Worm (Caenorhabditis elegans) whole organism, young adult: ENCODE results near the gene yars-2.

Experiments
- C06A6.2 ChIP-seq: fragments of 200-800 bp; sonication (Bioruptor generic); conservative IDR thresholded peaks from 2 replicates; pipeline ENCODE4 v1.3.6; 2022; ENCODE audit warnings: missing genetic modification characterization, missing compliant biosample characterization
- C17E4.6 ChIP-seq: fragments of 200-800 bp; sonication (Bioruptor generic); IDR thresholded peaks from 2 replicates; pipeline ENCODE4 v1.3.6; 2022; ENCODE audit warnings: missing genetic modification reagents, missing genetic modification characterization, missing compliant biosample characterization
- F22D6.2 ChIP-seq: sonication (generic microtip); optimal IDR thresholded peaks from 2 replicates; lab custom pipeline; 2016; ENCODE audit warnings: mild to moderate bottlenecking, missing genetic modification characterization, missing compliant biosample characterization
- F57C9.4 ChIP-seq: sonication (generic microtip); optimal IDR thresholded peaks from 2 replicates; lab custom pipeline; 2017; ENCODE audit warnings: mild to moderate bottlenecking, missing genetic modification characterization, missing compliant biosample characterization
- K11D2.4 ChIP-seq: fragments of 200-800 bp; sonication (Bioruptor generic); IDR thresholded peaks from 2 replicates; pipeline ENCODE4 v1.3.6; 2022; ENCODE audit warnings: missing genetic modification reagents, missing genetic modification characterization, missing compliant biosample characterization
- K12H6.12 ChIP-seq: fragments of 200-800 bp; sonication (Bioruptor generic); optimal IDR thresholded peaks from 2 replicates; lab custom pipeline; 2018; ENCODE audit warnings: mild to moderate bottlenecking, missing genetic modification characterization, missing compliant biosample characterization
- T07F8.4 ChIP-seq: sonication (generic microtip); optimal IDR thresholded peaks from 2 replicates; lab custom pipeline; 2016; ENCODE audit warnings: mild to moderate bottlenecking, missing genetic modification characterization, moderate library complexity, missing compliant biosample characterization
- Y56A3A.18 ChIP-seq: fragments of 200-800 bp; sonication (Bioruptor generic); IDR thresholded peaks from 2 replicates; pipeline ENCODE4 v1.3.6; 2022; ENCODE audit warnings: missing genetic modification reagents, missing genetic modification characterization, missing compliant biosample characterization
- Y95B8A.8 ChIP-seq: fragments of 200-800 bp; sonication (Bioruptor generic); IDR thresholded peaks from 2 replicates; pipeline ENCODE4 v1.3.6; 2022; ENCODE audit warnings: missing genetic modification reagents, missing genetic modification characterization, missing compliant biosample characterization
- ZK185.1 ChIP-seq: sonication (generic microtip); optimal IDR thresholded peaks from 2 replicates; lab custom pipeline; 2016; ENCODE audit warnings: mild to moderate bottlenecking, missing genetic modification characterization, missing compliant biosample characterization; ENCODE audit not compliant: poor library complexity, severe bottlenecking
- aptf-3 ChIP-seq: fragments of 200-800 bp; sonication (Bioruptor generic); IDR thresholded peaks from 2 replicates; pipeline ENCODE4 v1.3.6; 2022; ENCODE audit warnings: missing genetic modification characterization, missing compliant biosample characterization
- athp-1 ChIP-seq: sonication (generic microtip); optimal IDR thresholded peaks from 2 replicates; lab custom pipeline; 2017; ENCODE audit warnings: mild to moderate bottlenecking, missing genetic modification characterization, missing compliant biosample characterization
- attf-3 ChIP-seq: fragments of 200-800 bp; sonication (Bioruptor generic); conservative IDR thresholded peaks from 2 replicates; pipeline ENCODE4 v1.3.6; 2022; ENCODE audit warnings: missing genetic modification reagents, missing genetic modification characterization, missing compliant biosample characterization
- attf-5 ChIP-seq: fragments of 200-800 bp; sonication (Bioruptor generic); optimal IDR thresholded peaks from 2 replicates; lab custom pipeline; 2018; ENCODE audit warnings: mild to moderate bottlenecking, missing genetic modification characterization, missing compliant biosample characterization
- attf-6 ChIP-seq: fragments of 200-800 bp; sonication (Bioruptor generic); IDR thresholded peaks from 2 replicates; pipeline ENCODE4 v1.3.6; 2022; ENCODE audit warnings: missing genetic modification reagents, missing genetic modification characterization, missing compliant biosample characterization
- bed-1 ChIP-seq: fragments of 200-800 bp; sonication (Bioruptor generic); IDR thresholded peaks from 2 replicates; pipeline ENCODE4 v1.3.6; 2022; ENCODE audit warnings: missing genetic modification reagents, missing genetic modification characterization, missing compliant biosample characterization
- cebp-2 ChIP-seq: fragments of 200-800 bp; sonication (Bioruptor generic); IDR thresholded peaks from 2 replicates; pipeline ENCODE4 v1.3.6; 2022; ENCODE audit warnings: missing genetic modification characterization, missing compliant biosample characterization
- ceh-40 ChIP-seq: fragments of 200-800 bp; sonication (Bioruptor generic); IDR thresholded peaks from 2 replicates; pipeline ENCODE4 v1.3.6; 2022; ENCODE audit warnings: missing genetic modification characterization, missing compliant biosample characterization
- ceh-58 ChIP-seq: fragments of 200-800 bp; sonication (Bioruptor generic); IDR thresholded peaks from 2 replicates; pipeline ENCODE4 v1.3.6; 2022; ENCODE audit warnings: missing genetic modification characterization, missing compliant biosample characterization
- ceh-91 ChIP-seq: fragments of 200-800 bp; sonication (Bioruptor generic); IDR thresholded peaks from 2 replicates; pipeline ENCODE4 v1.3.6; 2022; ENCODE audit warnings: missing genetic modification reagents, missing genetic modification characterization, missing compliant biosample characterization
- chd-7 ChIP-seq: sonication (generic microtip); optimal IDR thresholded peaks from 2 replicates; lab custom pipeline; 2016; ENCODE audit warnings: mild to moderate bottlenecking, missing genetic modification characterization, moderate library complexity, missing compliant biosample characterization
- die-1 ChIP-seq: sonication (generic microtip); optimal IDR thresholded peaks from 2 replicates; lab custom pipeline; 2016; ENCODE audit warnings: missing genotype, mild to moderate bottlenecking, missing genetic modification characterization, missing compliant biosample characterization
- dox-1 ChIP-seq: fragments of 200-800 bp; sonication (Bioruptor generic); IDR thresholded peaks from 2 replicates; pipeline ENCODE4 v1.3.6; 2022; ENCODE audit warnings: missing genetic modification reagents, missing genetic modification characterization, missing compliant biosample characterization
- egl-18 ChIP-seq: fragments of 200-800 bp; sonication (Bioruptor generic); IDR thresholded peaks from 2 replicates; pipeline ENCODE4 v1.3.6; 2022; ENCODE audit warnings: missing genetic modification reagents, missing genetic modification characterization, missing compliant biosample characterization
- egl-44 ChIP-seq: fragments of 200-800 bp; sonication (Bioruptor generic); IDR thresholded peaks from 2 replicates; pipeline ENCODE4 v1.3.6; 2022; ENCODE audit warnings: missing genetic modification reagents, missing genetic modification characterization, missing compliant biosample characterization
- gei-17 ChIP-seq: fragments of 200-800 bp; sonication (Bioruptor generic); optimal IDR thresholded peaks from 2 replicates; lab custom pipeline; 2018; ENCODE audit warnings: mild to moderate bottlenecking, missing genetic modification characterization, missing compliant biosample characterization
- him-1 ChIP-seq: sonication (generic microtip); optimal IDR thresholded peaks from 2 replicates; lab custom pipeline; 2016; ENCODE audit warnings: missing genotype, missing genetic modification reagents, missing genetic modification characterization, missing compliant biosample characterization
- hmg-1.2 ChIP-seq: fragments of 200-800 bp; sonication (Bioruptor generic); IDR thresholded peaks from 2 replicates; pipeline ENCODE4 v1.3.6; 2022; ENCODE audit warnings: missing genetic modification reagents, missing genetic modification characterization, missing compliant biosample characterization
- lag-1 ChIP-seq: fragments of 200-800 bp; sonication (Bioruptor generic); IDR thresholded peaks from 2 replicates; pipeline ENCODE4 v1.3.6; 2022; ENCODE audit warnings: missing genetic modification reagents, missing genetic modification characterization, missing compliant biosample characterization
- let-526 ChIP-seq: fragments of 200-800 bp; sonication (Bioruptor generic); IDR thresholded peaks from 2 replicates; pipeline ENCODE4 v1.3.6; 2022; ENCODE audit warnings: missing genetic modification reagents, missing genetic modification characterization, missing compliant biosample characterization
- lin-26 ChIP-seq: fragments of 200-800 bp; sonication (Bioruptor generic); IDR thresholded peaks from 2 replicates; pipeline ENCODE4 v1.3.6; 2022; ENCODE audit warnings: missing genetic modification reagents, missing genetic modification characterization, missing compliant biosample characterization
- lin-35 ChIP-seq, 3 experiments: fragments of 150-350 bp in 2 of 3; sonication (generic microtip) in 1 of 3; optimal IDR thresholded peaks; 2 replicates each; lab custom pipeline; 2014 to 2018; ENCODE audit warnings: missing biosample characterization in 3 of 3, missing genetic modification characterization in 3 of 3, missing genetic modification reagents in 3 of 3
- lin-40 ChIP-seq: sonication (generic microtip); optimal IDR thresholded peaks from 2 replicates; lab custom pipeline; 2016; ENCODE audit warnings: missing genetic modification characterization, mild to moderate bottlenecking, missing compliant biosample characterization, missing genotype, missing genetic modification reagents
- lin-54 ChIP-seq: fragments of 200-800 bp; sonication (Bioruptor generic); optimal IDR thresholded peaks from 2 replicates; lab custom pipeline; 2018; ENCODE audit warnings: mild to moderate bottlenecking, missing genetic modification characterization, missing compliant biosample characterization
- madf-3 ChIP-seq: fragments of 200-800 bp; sonication (Bioruptor generic); IDR thresholded peaks from 2 replicates; pipeline ENCODE4 v1.3.6; 2022; ENCODE audit warnings: missing genetic modification reagents, missing genetic modification characterization, missing compliant biosample characterization
- mcd-1 ChIP-seq: fragments of 200-800 bp; sonication (Bioruptor generic); IDR thresholded peaks from 2 replicates; pipeline ENCODE4 v1.3.6; 2022; ENCODE audit warnings: missing genetic modification reagents, missing genetic modification characterization, missing compliant biosample characterization
- nfya-2 ChIP-seq: fragments of 200-800 bp; sonication (Bioruptor generic); IDR thresholded peaks from 2 replicates; pipeline ENCODE4 v1.3.6; 2022; ENCODE audit warnings: missing genetic modification reagents, missing genetic modification characterization, missing compliant biosample characterization
- nfyb-1 ChIP-seq: fragments of 200-800 bp; sonication (Bioruptor generic); IDR thresholded peaks from 2 replicates; pipeline ENCODE4 v1.3.6; 2022; ENCODE audit warnings: missing genetic modification reagents, missing genetic modification characterization, missing compliant biosample characterization
- nhr-120 ChIP-seq: fragments of 200-800 bp; sonication (Bioruptor generic); IDR thresholded peaks from 2 replicates; pipeline ENCODE4 v1.3.6; 2022; ENCODE audit warnings: missing genetic modification characterization, missing compliant biosample characterization
- nhr-90 ChIP-seq: sonication (generic microtip); optimal IDR thresholded peaks from 2 replicates; lab custom pipeline; 2016; ENCODE audit warnings: missing genotype, mild to moderate bottlenecking, missing genetic modification characterization, missing compliant biosample characterization
- rcor-1 ChIP-seq: fragments of 200-800 bp; sonication (Bioruptor generic); IDR thresholded peaks from 2 replicates; pipeline ENCODE4 v1.3.6; 2022; ENCODE audit warnings: missing genetic modification reagents, missing genetic modification characterization, missing compliant biosample characterization
- rec-8 ChIP-seq, 2 experiments: sonication (generic microtip); optimal IDR thresholded peaks; 2 replicates each; lab custom pipeline; 2016; ENCODE audit warnings: mild to moderate bottlenecking in 2 of 2, missing genetic modification characterization in 2 of 2, missing genetic modification reagents in 2 of 2, missing genotype in 2 of 2, missing biosample characterization in 1 of 2, missing compliant biosample characterization in 1 of 2, moderate library complexity in 1 of 2
- sea-2 ChIP-seq: fragments of 200-800 bp; sonication (Bioruptor generic); IDR thresholded peaks from 2 replicates; pipeline ENCODE4 v1.3.6; 2022; ENCODE audit warnings: missing genetic modification characterization, missing compliant biosample characterization
- tlf-1 ChIP-seq: fragments of 200-800 bp; sonication (Bioruptor generic); optimal IDR thresholded peaks from 2 replicates; lab custom pipeline; 2018; ENCODE audit warnings: mild to moderate bottlenecking, missing genetic modification characterization, missing compliant biosample characterization
- ztf-28 ChIP-seq: fragments of 200-800 bp; sonication (Bioruptor generic); IDR thresholded peaks from 2 replicates; pipeline ENCODE4 v1.3.6; 2022; ENCODE audit warnings: missing genetic modification reagents, missing genetic modification characterization, missing compliant biosample characterization
- ztf-6 ChIP-seq: fragments of 200-800 bp; sonication (Bioruptor generic); IDR thresholded peaks from 2 replicates; pipeline ENCODE4 v1.3.6; 2022; ENCODE audit warnings: missing genetic modification reagents, missing genetic modification characterization, missing compliant biosample characterization

The yars-2 gene

DNA sequence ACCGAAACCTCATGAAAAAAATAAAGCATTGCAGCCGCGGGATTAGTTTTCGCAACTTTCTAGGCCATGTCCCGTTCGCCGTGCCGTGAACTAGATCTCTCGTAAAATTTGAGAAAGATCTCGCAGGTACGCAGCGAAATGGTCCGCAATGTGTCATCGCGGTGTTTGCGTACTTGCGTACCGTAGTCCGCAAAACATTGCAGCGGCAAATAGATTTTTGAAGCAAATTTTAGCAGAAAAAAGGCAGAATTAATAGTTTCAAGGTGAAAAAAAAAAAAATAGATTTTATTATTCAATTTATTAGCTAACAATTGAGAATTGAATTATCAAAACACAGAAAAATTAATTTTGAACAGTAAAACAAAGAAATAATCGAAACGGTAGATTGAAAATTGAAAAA is 15.5 kb upstream of the yars-2 start (continued):
- TF ChIP-seq ZK185.1 (tag; lab: Kevin White, UChicago) (peak; percentile 73), lin-54 (GFP tag; lab: Kevin White, UChicago) (peak; percentile 95), nhr-120 (GFP tag; lab: Robert Waterston, UW) (peak; percentile 90; the same call in 1 of the 2 replicates), attf-3 (GFP tag; lab: Robert Waterston, UW) (peak; percentile 92), rec-8 (tag; optimal IDR thresholded peaks at IDR 0.05; lab: Kevin White, UChicago) (peak; percentile 5 to 6), K11D2.4 (GFP tag; lab: Robert Waterston, UW) (peak; percentile 100), let-526 (GFP tag; lab: Robert Waterston, UW) (peak; percentile 98), C06A6.2 (GFP tag; lab: Robert Waterston, UW) (peak; percentile 99), K12H6.12 (peak; percentile 94)

DNA sequence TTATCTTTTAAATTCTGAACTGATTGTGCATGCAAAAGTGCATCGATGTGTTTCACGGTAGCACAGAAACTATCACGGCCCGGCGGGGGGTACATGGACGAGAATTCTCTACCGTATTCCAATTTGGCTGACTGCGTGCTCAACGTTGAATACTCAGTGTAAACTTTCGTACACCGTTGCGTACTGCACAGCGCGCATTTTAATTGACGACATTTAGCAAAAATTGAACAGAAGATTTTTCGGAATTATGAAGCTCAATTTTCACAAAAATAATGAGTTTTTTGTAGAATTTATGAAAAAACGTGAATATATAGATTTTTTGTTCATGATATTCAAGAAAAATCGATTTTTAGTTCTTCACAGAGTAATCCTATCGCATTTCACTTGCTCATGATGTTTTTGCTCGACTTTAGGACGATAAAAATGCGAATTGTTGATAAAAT is 13.1 kb upstream of the yars-2 start:
- TF ChIP-seq ceh-58 (GFP tag; lab: Robert Waterston, UW): 0 out of 2 replicates have a peak, but pooled peaks have one; percentile 87
- TF ChIP-seq Y95B8A.8 (GFP tag; lab: Robert Waterston, UW): peak; percentile 99
- TF ChIP-seq him-1: peak; percentile 17
- peak; percentile 63; the same call in 1 of the 2 replicates for TF ChIP-seq aptf-3 (GFP tag; lab: Robert Waterston, UW)
- TF ChIP-seq bed-1 (GFP tag; lab: Robert Waterston, UW): peak; percentile 100
- peak; percentile 100 for TF ChIP-seq egl-18 (GFP tag; lab: Robert Waterston, UW)
- TF ChIP-seq attf-6 (GFP tag; lab: Robert Waterston, UW): peak; percentile 83
- peak; percentile 100 for TF ChIP-seq lag-1 (GFP tag; lab: Robert Waterston, UW)
- TF ChIP-seq T07F8.4 (tag; lab: Kevin White, UChicago): peak; percentile 39
- TF ChIP-seq cebp-2 (GFP tag; lab: Robert Waterston, UW): peak; percentile 99
- TF ChIP-seq C06A6.2 (GFP tag; lab: Robert Waterston, UW): peak; percentile 99
- peak; percentile 99 for TF ChIP-seq ztf-6 (GFP tag; lab: Robert Waterston, UW)
- TF ChIP-seq gei-17: peak; percentile 73
- TF ChIP-seq sea-2: peak; percentile 99
- TF ChIP-seq tlf-1 (GFP tag; lab: Kevin White, UChicago): peak; percentile 95
- TF ChIP-seq egl-44 (GFP tag; lab: Robert Waterston, UW): peak; percentile 98
- TF ChIP-seq lin-40 (tag; lab: Kevin White, UChicago): peak; percentile 95
- TF ChIP-seq madf-3 (GFP tag; lab: Robert Waterston, UW): peak; percentile 98
- peak; percentile 99 for TF ChIP-seq C17E4.6
- peak; percentile 96 for TF ChIP-seq lin-26 (GFP tag; lab: Robert Waterston, UW)
- TF ChIP-seq attf-5 (GFP tag; lab: Kevin White, UChicago): peak; percentile 90
- TF ChIP-seq ceh-91 (GFP tag; lab: Robert Waterston, UW): peak; percentile 98
- peak; percentile 93 for TF ChIP-seq ceh-40
- peak; percentile 49 for TF ChIP-seq ZK185.1 (tag; lab: Kevin White, UChicago)
- TF ChIP-seq chd-7 (tag; lab: Kevin White, UChicago): peak; percentile 67
- TF ChIP-seq mcd-1 (GFP tag; lab: Robert Waterston, UW): peak; percentile 100
- TF ChIP-seq F22D6.2 (tag; lab: Kevin White, UChicago): peak; percentile 88
- TF ChIP-seq K12H6.12: peak; percentile 75
- peak; percentile 99 for TF ChIP-seq nfyb-1
- peak; percentile 99 for TF ChIP-seq rcor-1 (GFP tag; lab: Robert Waterston, UW)
- peak; percentile 99 for TF ChIP-seq Y56A3A.18 (GFP tag; lab: Robert Waterston, UW)
- TF ChIP-seq lin-35 (GFP tag; optimal IDR thresholded peaks at IDR 0.05; lab: Kevin White, UChicago): peak in 1 of 3 experiments; percentile 77
- TF ChIP-seq ztf-28 (GFP tag; lab: Robert Waterston, UW): peak; percentile 99
- peak; percentile 98 for TF ChIP-seq nfya-2
- peak; percentile 100 for TF ChIP-seq hmg-1.2 (GFP tag; lab: Robert Waterston, UW)
- peak; percentile 52 for TF ChIP-seq athp-1 (tag; lab: Kevin White, UChicago)
- TF ChIP-seq nhr-90 (tag; lab: Kevin White, UChicago): peak; percentile 69
- TF ChIP-seq let-526 (GFP tag; lab: Robert Waterston, UW): peak; percentile 100
- TF ChIP-seq F57C9.4 (tag; lab: Kevin White, UChicago): peak; percentile 33
- TF ChIP-seq die-1 (tag; lab: Kevin White, UChicago): peak; percentile 6
- peak; percentile 100 for TF ChIP-seq dox-1 (GFP tag; lab: Robert Waterston, UW)
